Fruit fly (Drosophila melanogaster) whole organism, adult: ENCODE results near the gene CG42525.

Experiments used
- CG33017 ChIP-seq: fragments of 200-800 bp; sonication (Bioruptor generic); optimal IDR thresholded peaks from 2 replicates; lab custom pipeline; 2018; ENCODE audit warnings: missing biosample characterization, mild to moderate bottlenecking, missing genetic modification characterization, moderate library complexity
- CG7101 ChIP-seq: fragments of 200-800 bp; sonication (Bioruptor generic); optimal IDR thresholded peaks from 2 replicates; lab custom pipeline; 2018; ENCODE audit warnings: missing biosample characterization, mild to moderate bottlenecking, missing genetic modification characterization, moderate library complexity
- Mnt ChIP-seq: fragments of 200-800 bp; sonication (Bioruptor generic); optimal IDR thresholded peaks from 2 replicates; lab custom pipeline; 2016; ENCODE audit warnings: missing biosample characterization, mild to moderate bottlenecking, missing genetic modification characterization
- bab1 ChIP-seq: fragments of 200-800 bp; sonication (Bioruptor generic); optimal IDR thresholded peaks from 3 replicates; lab custom pipeline; 2019; ENCODE audit warnings: missing biosample characterization, mild to moderate bottlenecking, missing genetic modification characterization, moderate library complexity
- cic ChIP-seq: fragments of 200-800 bp; sonication (Bioruptor generic); optimal IDR thresholded peaks from 2 replicates; lab custom pipeline; 2017; ENCODE audit warnings: missing biosample characterization, mild to moderate bottlenecking, missing genetic modification characterization, moderate library complexity
- kay ChIP-seq: fragments of 200-800 bp; sonication (Bioruptor generic); peaks from one replicate; lab custom pipeline; 2016; ENCODE audit warnings: missing biosample characterization, missing genetic modification characterization, borderline replicate concordance
- ovo ChIP-seq: fragments of 200-800 bp; sonication (Bioruptor generic); optimal IDR thresholded peaks from 2 replicates; lab custom pipeline; 2016; ENCODE audit warnings: missing biosample characterization, missing genetic modification characterization
- pad ChIP-seq: fragments of 200-800 bp; sonication (Bioruptor generic); optimal IDR thresholded peaks from 3 replicates; lab custom pipeline; 2017; ENCODE audit warnings: missing biosample characterization, missing genetic modification characterization, mild to moderate bottlenecking, moderate library complexity, missing genetic modification reagents
- toe ChIP-seq: fragments of 200-800 bp; sonication (Bioruptor generic); optimal IDR thresholded peaks from 2 replicates; lab custom pipeline; 2016; ENCODE audit warnings: missing biosample characterization, missing genetic modification characterization

DNA sequence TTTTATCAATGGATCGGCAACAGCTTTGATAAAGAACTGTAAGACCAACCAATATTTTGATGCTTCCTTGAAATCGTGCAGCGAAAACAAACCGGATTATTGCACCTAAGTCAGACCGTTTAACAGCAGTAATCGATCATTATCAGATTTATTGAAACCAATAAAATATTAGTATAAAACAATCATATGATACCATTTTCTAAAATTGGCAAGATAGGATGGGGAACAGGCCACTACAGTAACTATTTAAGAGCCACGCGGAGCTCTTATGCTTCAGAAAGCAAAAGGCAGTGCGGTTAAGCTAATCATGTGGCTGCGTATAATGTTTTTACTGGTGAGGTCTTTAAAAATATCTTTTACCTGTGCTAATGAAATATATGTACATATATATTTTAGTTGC, 3.2 kb downstream of the CG42525 start, which contains the start of gene CG32284:
- TF ChIP-seq Mnt (GFP tag; lab: Kevin White, UChicago): no peak
- no peak for TF ChIP-seq kay (GFP tag; lab: Kevin White, UChicago)
- TF ChIP-seq cic: no peak
- TF ChIP-seq ovo: no peak
- no peak for TF ChIP-seq toe
- TF ChIP-seq CG33017: no peak
- TF ChIP-seq bab1 (GFP tag; lab: Kevin White, UChicago): no peak
- TF ChIP-seq CG7101 (tag; lab: Kevin White, UChicago): no peak
- TF ChIP-seq pad (GFP tag; lab: Kevin White, UChicago): no peak
